Worm (Caenorhabditis elegans): ENCODE measurements around the gene clec-160.

ce11 chrIII:8242809-8243208 lies 33.0 kb downstream of the clec-160 start, which contains the start of gene C02F5.12:
- TF ChIP-seq nfya-1 (tag; optimal IDR thresholded peaks at IDR 0.05) (no peak), F13H6.1 (tag; optimal IDR thresholded peaks at IDR 0.05) (no peak), elt-2 (tag; optimal IDR thresholded peaks at IDR 0.05) (no peak), rnt-1 (tag; optimal IDR thresholded peaks at IDR 0.05) (no peak), ceh-19 (GFP tag; optimal IDR thresholded peaks at IDR 0.05) (no peak), ceh-34 (tag; optimal IDR thresholded peaks at IDR 0.05) (no peak)
